Fruit fly (Drosophila melanogaster) whole organism, adult: Measurements from ENCODE around the gene Clamp.
A peak's percentile ranks its signal among the peaks of the same experiment; 100 is the strongest.

Source experiments
- CG11617 ChIP-seq: fragments of 200-800 bp; sonication (Bioruptor generic); optimal IDR thresholded peaks from 2 replicates; lab custom pipeline; 2017; ENCODE audit warnings: mild to moderate bottlenecking, missing biosample characterization, missing genetic modification reagents, missing genetic modification characterization
- CG12768 ChIP-seq: fragments of 200-800 bp; sonication (Bioruptor generic); optimal IDR thresholded peaks from 2 replicates; lab custom pipeline; 2017; ENCODE audit warnings: missing biosample characterization, missing genetic modification characterization, mild to moderate bottlenecking, moderate library complexity, missing genetic modification reagents
- CG14711 ChIP-seq: fragments of 200-800 bp; sonication (Bioruptor generic); optimal IDR thresholded peaks from 2 replicates; lab custom pipeline; 2018; ENCODE audit warnings: missing biosample characterization, mild to moderate bottlenecking, missing genetic modification characterization, moderate library complexity
- CG1620 ChIP-seq: fragments of 200-800 bp; sonication (Bioruptor generic); optimal IDR thresholded peaks from 2 replicates; lab custom pipeline; 2016; ENCODE audit warnings: missing biosample characterization, missing genetic modification characterization
- CG33017 ChIP-seq: fragments of 200-800 bp; sonication (Bioruptor generic); optimal IDR thresholded peaks from 2 replicates; lab custom pipeline; 2018; ENCODE audit warnings: missing biosample characterization, mild to moderate bottlenecking, missing genetic modification characterization, moderate library complexity
- CG5204 ChIP-seq: fragments of 200-800 bp; sonication (Bioruptor generic); optimal IDR thresholded peaks from 2 replicates; lab custom pipeline; 2016; ENCODE audit warnings: missing biosample characterization, missing genetic modification characterization
- CG7045 ChIP-seq: fragments of 200-800 bp; sonication (Bioruptor generic); optimal IDR thresholded peaks from 2 replicates; lab custom pipeline; 2017; ENCODE audit warnings: missing biosample characterization, mild to moderate bottlenecking, missing genetic modification characterization
- CG7101 ChIP-seq: fragments of 200-800 bp; sonication (Bioruptor generic); optimal IDR thresholded peaks from 2 replicates; lab custom pipeline; 2018; ENCODE audit warnings: missing biosample characterization, mild to moderate bottlenecking, missing genetic modification characterization, moderate library complexity
- Clk ChIP-seq: fragments of 200-800 bp; sonication (Bioruptor generic); optimal IDR thresholded peaks from 2 replicates; lab custom pipeline; 2017; ENCODE audit warnings: missing biosample characterization, missing genetic modification characterization
- Crg-1 ChIP-seq: fragments of 200-800 bp; sonication (Bioruptor generic); optimal IDR thresholded peaks from 2 replicates; lab custom pipeline; 2016; ENCODE audit warnings: missing biosample characterization, missing genetic modification characterization
- Hr96 ChIP-seq: fragments of 200-800 bp; sonication (Bioruptor generic); optimal IDR thresholded peaks from 2 replicates; lab custom pipeline; 2016; ENCODE audit warnings: missing biosample characterization, missing genetic modification characterization
- Mnt ChIP-seq: fragments of 200-800 bp; sonication (Bioruptor generic); optimal IDR thresholded peaks from 2 replicates; lab custom pipeline; 2016; ENCODE audit warnings: missing biosample characterization, mild to moderate bottlenecking, missing genetic modification characterization
- bab1 ChIP-seq: fragments of 200-800 bp; sonication (Bioruptor generic); optimal IDR thresholded peaks from 3 replicates; lab custom pipeline; 2019; ENCODE audit warnings: missing biosample characterization, mild to moderate bottlenecking, missing genetic modification characterization, moderate library complexity
- cic ChIP-seq: fragments of 200-800 bp; sonication (Bioruptor generic); optimal IDR thresholded peaks from 2 replicates; lab custom pipeline; 2017; ENCODE audit warnings: missing biosample characterization, mild to moderate bottlenecking, missing genetic modification characterization, moderate library complexity
- cnc ChIP-seq, 2 experiments: fragments of >200 bp; optimal IDR thresholded peaks; 2 replicates each; lab custom pipeline; 2017
- kay ChIP-seq: fragments of 200-800 bp; sonication (Bioruptor generic); peaks from one replicate; lab custom pipeline; 2016; ENCODE audit warnings: missing biosample characterization, missing genetic modification characterization, borderline replicate concordance
- ovo ChIP-seq: fragments of 200-800 bp; sonication (Bioruptor generic); optimal IDR thresholded peaks from 2 replicates; lab custom pipeline; 2016; ENCODE audit warnings: missing biosample characterization, missing genetic modification characterization
- pad ChIP-seq: fragments of 200-800 bp; sonication (Bioruptor generic); optimal IDR thresholded peaks from 3 replicates; lab custom pipeline; 2017; ENCODE audit warnings: missing biosample characterization, missing genetic modification characterization, mild to moderate bottlenecking, moderate library complexity, missing genetic modification reagents
- tj ChIP-seq: fragments of 200-800 bp; sonication (Bioruptor generic); optimal IDR thresholded peaks from 3 replicates; lab custom pipeline; 2017; ENCODE audit warnings: missing biosample characterization, mild to moderate bottlenecking, missing genetic modification characterization, moderate library complexity
- toe ChIP-seq: fragments of 200-800 bp; sonication (Bioruptor generic); optimal IDR thresholded peaks from 2 replicates; lab custom pipeline; 2016; ENCODE audit warnings: missing biosample characterization, missing genetic modification characterization

Clamp gene

dm6 chr2L:22169044-22169515, at the start of gene Clamp:
Gene Clamp, minus strand, starts transcription at chr2L:22169143.
- TF ChIP-seq CG14711 (tag; lab: Kevin White, UChicago) (peak; percentile 9), bab1 (GFP tag; lab: Kevin White, UChicago) (no peak), kay (peak; percentile 82), Clk (GFP tag; lab: Kevin White, UChicago) (no peak)

DNA sequence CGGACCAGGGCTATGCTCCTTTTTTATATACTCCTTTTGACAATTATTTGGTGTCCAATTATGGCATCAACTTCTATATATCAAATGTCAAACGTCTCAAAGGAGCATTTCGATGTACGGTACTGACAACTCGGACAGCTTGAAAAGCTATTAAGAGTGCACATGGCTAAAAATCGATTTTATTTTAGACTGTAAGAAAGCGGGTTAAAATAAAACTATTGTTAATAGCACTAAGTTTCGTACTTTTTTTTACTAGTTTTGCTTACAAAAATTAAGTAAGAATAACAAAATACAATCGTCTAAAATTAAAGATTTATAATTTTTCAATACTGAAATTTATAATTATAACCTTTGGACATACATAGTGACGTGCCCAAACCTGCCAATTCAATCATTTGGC, 45.3 kb upstream of the Clamp start, which contains the start of gene Ir40a:
Gene Ir40a, minus strand, starts transcription at position 101 of the 400 bp plus-strand sequence.
- TF ChIP-seq bab1 (GFP tag; lab: Kevin White, UChicago): no peak
- no peak for TF ChIP-seq cic (GFP tag; lab: Kevin White, UChicago)
- no peak for TF ChIP-seq ovo (GFP tag; lab: Kevin White, UChicago)
- TF ChIP-seq CG7101 (tag; lab: Kevin White, UChicago): no peak
- TF ChIP-seq Hr96 (GFP tag; lab: Kevin White, UChicago): no peak
- no peak for TF ChIP-seq CG5204 (GFP tag; lab: Kevin White, UChicago)
- no peak for TF ChIP-seq Clk (GFP tag; lab: Kevin White, UChicago)
- no peak for TF ChIP-seq CG1620 (GFP tag; lab: Kevin White, UChicago)
- TF ChIP-seq tj (GFP tag; lab: Kevin White, UChicago): no peak
- no peak for TF ChIP-seq CG33017 (tag; lab: Kevin White, UChicago)

- TF ChIP-seq Hr96 (GFP tag; lab: Kevin White, UChicago): no peak
- TF ChIP-seq toe: no peak
- TF ChIP-seq ovo (GFP tag; lab: Kevin White, UChicago): no peak
- no peak for TF ChIP-seq tj (GFP tag; lab: Kevin White, UChicago)
- no peak for TF ChIP-seq cnc (optimal IDR thresholded peaks at IDR 0.05; lab: Kevin White, UChicago)
- no peak for TF ChIP-seq CG5204 (GFP tag; lab: Kevin White, UChicago)
- TF ChIP-seq CG33017 (tag; lab: Kevin White, UChicago): no peak
- TF ChIP-seq CG12768 (GFP tag; lab: Kevin White, UChicago): no peak
- no peak for TF ChIP-seq kay
- TF ChIP-seq CG7101 (tag; lab: Kevin White, UChicago): no peak
- TF ChIP-seq CG14711 (tag; lab: Kevin White, UChicago): no peak
- no peak for TF ChIP-seq bab1 (GFP tag; lab: Kevin White, UChicago)
- no peak for TF ChIP-seq Mnt (GFP tag; lab: Kevin White, UChicago)
- no peak for TF ChIP-seq pad (GFP tag; lab: Kevin White, UChicago)
- no peak for TF ChIP-seq CG1620 (GFP tag; lab: Kevin White, UChicago)
Measured at dm6 chr2L:22176398-22176797, 7.5 kb upstream of the Clamp start.

- peak; percentile 38 for TF ChIP-seq kay
- no peak for TF ChIP-seq bab1 (GFP tag; lab: Kevin White, UChicago)
- TF ChIP-seq Clk (GFP tag; lab: Kevin White, UChicago): no peak
Measured at dm6 chr2L:22175101-22175500, 6.2 kb upstream of the Clamp start, which contains the start of gene CG3635. Gene CG3635, plus strand, starts transcription at chr2L:22175415.

DNA sequence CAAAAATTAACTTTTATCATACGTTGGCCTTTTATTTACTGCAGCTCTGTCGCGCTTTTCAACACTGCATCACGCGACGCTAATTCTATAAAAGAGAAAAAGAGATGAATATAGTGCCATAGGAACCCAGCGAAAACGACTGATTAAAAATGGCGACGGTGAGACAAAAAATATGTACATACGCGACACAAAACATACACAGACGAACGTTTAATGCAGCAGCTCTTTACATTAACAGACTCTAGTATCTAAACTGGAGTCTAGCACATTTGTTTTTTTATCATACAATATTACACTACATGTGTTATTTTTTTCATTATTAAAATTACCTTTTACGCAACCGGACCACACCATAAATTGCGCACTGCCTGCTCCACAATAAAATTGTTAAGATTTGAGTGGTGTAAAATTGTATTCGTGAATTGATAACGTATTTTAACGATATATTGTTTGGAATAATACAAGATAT, 350 bp downstream of the Clamp start:
- TF ChIP-seq Mnt (GFP tag; lab: Kevin White, UChicago) (peak; percentile 62), bab1 (GFP tag; lab: Kevin White, UChicago) (peak; percentile 20), CG33017 (tag; lab: Kevin White, UChicago) (no peak), CG5204 (GFP tag; lab: Kevin White, UChicago) (peak; percentile 42), kay (no peak), cnc (optimal IDR thresholded peaks at IDR 0.05; lab: Kevin White, UChicago) (no peak), tj (GFP tag; lab: Kevin White, UChicago) (peak; percentile 30), pad (GFP tag; lab: Kevin White, UChicago) (peak; percentile 57), CG12768 (GFP tag; lab: Kevin White, UChicago) (peak; percentile 39), toe (peak; percentile 33), CG7101 (tag; lab: Kevin White, UChicago) (peak; percentile 55), Hr96 (GFP tag; lab: Kevin White, UChicago) (no peak), CG7045 (GFP tag; lab: Kevin White, UChicago) (peak; percentile 25), ovo (GFP tag; lab: Kevin White, UChicago) (peak; percentile 21), CG14711 (tag; lab: Kevin White, UChicago) (no peak), cic (GFP tag; lab: Kevin White, UChicago) (peak; percentile 53), CG1620 (GFP tag; lab: Kevin White, UChicago) (peak; percentile 52), CG11617 (GFP tag; lab: Kevin White, UChicago) (peak; percentile 35), Clk (GFP tag; lab: Kevin White, UChicago) (no peak), Crg-1 (GFP tag; lab: Kevin White, UChicago) (peak; percentile 55)

DNA sequence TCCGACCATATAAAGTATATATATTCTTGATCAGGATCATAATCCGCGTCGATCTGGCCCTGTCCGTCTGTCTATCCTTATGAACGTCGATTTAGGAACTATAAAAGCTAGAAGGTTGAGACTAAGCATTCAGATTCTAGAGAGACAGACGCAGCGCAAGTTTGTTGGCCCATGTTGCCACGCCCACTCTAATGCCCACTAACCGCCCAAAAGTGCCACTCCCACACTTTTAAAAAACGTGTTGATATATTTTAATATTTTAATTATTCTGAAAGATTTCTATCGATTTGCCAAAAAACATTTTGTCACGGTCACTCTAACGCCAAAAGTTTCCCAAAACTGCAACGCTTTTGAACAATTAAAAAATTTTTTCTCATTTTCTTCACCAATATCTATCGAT, 5.6 kb downstream of the Clamp start:
- no peak for TF ChIP-seq ovo (GFP tag; lab: Kevin White, UChicago)
- TF ChIP-seq kay: peak; percentile 70

DNA sequence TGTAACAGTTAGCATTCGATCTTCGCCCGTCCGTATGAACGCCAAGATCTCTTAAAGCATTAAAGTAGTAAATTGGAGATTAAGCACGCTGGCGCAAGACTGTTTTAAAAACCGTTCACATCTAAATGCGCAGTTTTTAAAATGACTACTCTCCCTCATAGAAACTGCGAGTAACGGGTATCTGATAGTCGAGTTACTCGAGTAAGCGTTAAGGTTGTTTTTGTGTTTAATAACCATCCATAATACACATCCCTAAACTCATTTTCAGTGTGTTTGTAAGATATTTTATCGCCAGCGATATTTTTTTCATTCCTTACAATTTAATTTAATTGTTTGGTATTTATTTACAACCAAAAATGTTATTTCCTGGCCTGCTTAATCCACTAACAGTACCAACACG, 9.1 kb downstream of the Clamp start:
- no peak for TF ChIP-seq Mnt (GFP tag; lab: Kevin White, UChicago)
- TF ChIP-seq Crg-1 (GFP tag; lab: Kevin White, UChicago): no peak
- no peak for TF ChIP-seq CG11617 (GFP tag; lab: Kevin White, UChicago)
- no peak for TF ChIP-seq cic (GFP tag; lab: Kevin White, UChicago)
- peak; percentile 67 for TF ChIP-seq kay
- TF ChIP-seq CG1620 (GFP tag; lab: Kevin White, UChicago): no peak
- no peak for TF ChIP-seq Hr96 (GFP tag; lab: Kevin White, UChicago)
- TF ChIP-seq CG5204 (GFP tag; lab: Kevin White, UChicago): no peak
